Fruit fly (Drosophila melanogaster): ENCODE data around the gene yip2.

The yip2 gene

DNA sequence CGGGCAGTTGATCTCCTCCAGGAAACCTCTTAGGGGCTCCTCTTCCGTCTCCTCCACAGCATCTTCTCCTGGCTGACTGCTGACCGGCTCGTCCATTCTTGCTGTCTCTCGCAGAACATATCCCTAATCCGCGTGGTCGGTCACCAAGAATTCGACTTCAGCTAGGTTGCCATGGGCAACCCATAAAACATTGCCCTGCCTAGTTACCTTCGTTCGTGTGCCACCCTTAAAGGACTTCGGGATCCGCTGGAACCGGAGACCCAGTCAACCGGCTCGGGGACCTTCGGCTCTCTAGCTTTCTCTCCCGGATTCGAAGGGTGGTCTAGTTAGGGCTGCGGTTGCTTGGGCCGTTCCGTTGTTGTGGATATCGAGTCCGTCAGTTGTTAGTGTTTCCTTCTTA is 9.7 kb downstream of the yip2 start, which contains the start of the genes TbCMF46 and CG42366:
Gene TbCMF46 (minus strand): TSS at position 101 of the 400 bp plus-strand sequence.
Gene CG42366 (plus strand): TSS at position 397 of the 400 bp plus-strand sequence.
- no peak for TF ChIP-seq Hnf4 (GFP tag; optimal IDR thresholded peaks at IDR 0.05)
- TF ChIP-seq dmrt93B (GFP tag; optimal IDR thresholded peaks at IDR 0.05), result no peak
- no peak for TF ChIP-seq HLH106 (tag; optimal IDR thresholded peaks at IDR 0.05)
- no peak for TF ChIP-seq Abd-B (GFP tag; optimal IDR thresholded peaks at IDR 0.05)
- TF ChIP-seq CG9705 (GFP tag; optimal IDR thresholded peaks at IDR 0.05), result no peak
- no peak for TF ChIP-seq tai (GFP tag; optimal IDR thresholded peaks at IDR 0.05)
- TF ChIP-seq dl (GFP tag; optimal IDR thresholded peaks at IDR 0.05; ENCODE audit: insufficient read depth in 1 of 2, partially characterized antibody in 2 of 2), result no peak
- TF ChIP-seq rgr (GFP tag; optimal IDR thresholded peaks at IDR 0.05), result no peak
- no peak for TF ChIP-seq pan (optimal IDR thresholded peaks at IDR 0.05)
- no peak for TF ChIP-seq lola (GFP tag; optimal IDR thresholded peaks at IDR 0.05)
- no peak for TF ChIP-seq CG32264 (GFP tag; optimal IDR thresholded peaks at IDR 0.05)
- TF ChIP-seq Hr78 (GFP tag; optimal IDR thresholded peaks at IDR 0.05), result no peak
- no peak for TF ChIP-seq woc (GFP tag; optimal IDR thresholded peaks at IDR 0.05)
- no peak for TF ChIP-seq psq (GFP tag; optimal IDR thresholded peaks at IDR 0.05)
- no peak for TF ChIP-seq Myc (optimal IDR thresholded peaks at IDR 0.05)

DNA sequence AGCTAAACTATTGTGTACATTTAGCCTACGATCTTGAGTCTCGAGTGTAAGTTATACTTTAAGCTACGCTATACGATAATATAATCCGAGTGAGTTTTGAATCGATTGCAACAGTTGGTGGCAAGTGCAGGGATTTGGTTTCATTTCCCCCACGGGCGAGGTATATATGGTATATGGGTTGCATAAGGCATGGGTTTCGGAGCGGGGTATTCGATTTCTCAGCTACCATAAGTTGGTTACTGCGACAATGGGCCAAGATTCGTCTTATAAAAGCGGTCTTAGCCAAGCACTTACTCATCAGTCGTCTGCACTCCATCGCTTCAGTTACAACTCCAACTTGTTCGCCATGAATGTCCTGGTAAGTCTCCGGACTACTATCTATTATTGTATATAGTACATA is 15.2 kb downstream of the yip2 start, which contains the start of gene CG42367:
Gene CG42367 (plus strand): TSS at position 301 of the 400 bp plus-strand sequence.
- TF ChIP-seq h (GFP tag; optimal IDR thresholded peaks at IDR 0.05) (no peak), GATAd (GFP tag; optimal IDR thresholded peaks at IDR 0.05) (no peak), rgr (GFP tag; optimal IDR thresholded peaks at IDR 0.05) (no peak), woc (GFP tag; optimal IDR thresholded peaks at IDR 0.05) (no peak), Jra (GFP tag; optimal IDR thresholded peaks at IDR 0.05) (no peak), usp (GFP tag; optimal IDR thresholded peaks at IDR 0.05) (no peak), CG9705 (GFP tag; optimal IDR thresholded peaks at IDR 0.05) (no peak), lola (GFP tag; optimal IDR thresholded peaks at IDR 0.05) (no peak), Dif (GFP tag; optimal IDR thresholded peaks at IDR 0.05; ENCODE audit: partially characterized antibody) (no peak), CG32264 (GFP tag; optimal IDR thresholded peaks at IDR 0.05) (no peak), psq (GFP tag; optimal IDR thresholded peaks at IDR 0.05) (no peak)

dm6 chr2L:9933063-9933462 is 18.0 kb downstream of the yip2 start, which contains the start of gene Cpr30F:
Gene Cpr30F (minus strand): TSS chr2L:9933163.
- TF ChIP-seq Sp1 (GFP tag; optimal IDR thresholded peaks at IDR 0.05) (no peak), OdsH (GFP tag; optimal IDR thresholded peaks at IDR 0.05) (no peak), Dif (GFP tag; optimal IDR thresholded peaks at IDR 0.05; ENCODE audit: partially characterized antibody) (no peak), GATAd (GFP tag; optimal IDR thresholded peaks at IDR 0.05) (no peak), Dfd (GFP tag; optimal IDR thresholded peaks at IDR 0.05) (no peak), N (GFP tag; optimal IDR thresholded peaks at IDR 0.05) (no peak), ey (GFP tag; optimal IDR thresholded peaks at IDR 0.05) (no peak), Myc (optimal IDR thresholded peaks at IDR 0.05) (no peak), Jra (GFP tag; optimal IDR thresholded peaks at IDR 0.05) (no peak), dl (GFP tag; optimal IDR thresholded peaks at IDR 0.05; ENCODE audit: insufficient read depth in 1 of 2, partially characterized antibody in 2 of 2) (no peak), Hnf4 (GFP tag; optimal IDR thresholded peaks at IDR 0.05) (no peak)

DNA sequence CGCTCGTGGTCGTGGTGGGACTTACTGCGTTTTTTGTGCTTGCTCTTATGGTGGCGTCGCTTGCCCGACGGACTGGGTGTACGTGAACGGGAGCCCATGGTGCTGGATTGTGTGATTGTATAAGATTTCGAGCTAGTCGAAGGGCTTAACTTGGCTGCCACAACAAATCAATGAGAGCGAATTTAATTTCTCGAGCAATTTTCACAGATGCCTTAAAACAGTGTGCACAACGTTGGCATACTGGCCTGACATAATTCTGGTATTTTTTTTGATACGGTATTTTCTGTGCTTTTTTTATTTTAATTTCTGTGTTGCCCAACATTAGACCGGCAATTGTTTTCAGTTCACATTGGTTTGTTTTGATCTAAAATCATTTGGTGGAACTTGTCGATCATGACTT is 22.9 kb downstream of the yip2 start, which contains the start of gene Arglu1:
Gene Arglu1 (minus strand): TSS at position 227 of the 400 bp plus-strand sequence.
- TF ChIP-seq psq (GFP tag; optimal IDR thresholded peaks at IDR 0.05) (peak; percentile 26), Vsx2 (GFP tag; optimal IDR thresholded peaks at IDR 0.05; ENCODE audit: partially characterized antibody) (peak; percentile 25), sv (GFP tag; optimal IDR thresholded peaks at IDR 0.05) (no peak), fru (GFP tag; optimal IDR thresholded peaks at IDR 0.05) (peak; percentile 41), Jra (GFP tag; optimal IDR thresholded peaks at IDR 0.05) (peak; percentile 32), ey (GFP tag; optimal IDR thresholded peaks at IDR 0.05) (peak; percentile 5), Dif (GFP tag; optimal IDR thresholded peaks at IDR 0.05; ENCODE audit: partially characterized antibody) (no peak), Abd-B (GFP tag; optimal IDR thresholded peaks at IDR 0.05) (no peak), Sp1 (GFP tag; optimal IDR thresholded peaks at IDR 0.05) (no peak), HLH106 (tag; optimal IDR thresholded peaks at IDR 0.05) (peak; percentile 4), GATAd (GFP tag; optimal IDR thresholded peaks at IDR 0.05) (no peak), Hr83 (GFP tag; optimal IDR thresholded peaks at IDR 0.05; ENCODE audit: poor library complexity, severe bottlenecking) (peak; percentile 92), CG32264 (GFP tag; optimal IDR thresholded peaks at IDR 0.05) (peak; percentile 34), h (GFP tag; optimal IDR thresholded peaks at IDR 0.05) (peak; percentile 62), sage (GFP tag; optimal IDR thresholded peaks at IDR 0.05) (no peak), rgr (GFP tag; optimal IDR thresholded peaks at IDR 0.05) (peak; percentile 64), jim (GFP tag; optimal IDR thresholded peaks at IDR 0.05) (peak; percentile 33), foxo (GFP tag; optimal IDR thresholded peaks at IDR 0.05) (peak in 1 of 2 experiments; percentile 54)

All from whole organism, wandering third instar larva.